Worm (Caenorhabditis elegans) whole organism, young adult: ENCODE results near the gene nspc-18.

Experiments
- B0019.2 ChIP-seq: fragments of 200-800 bp; sonication (Bioruptor generic); conservative IDR thresholded peaks from 2 replicates; pipeline ENCODE4 v1.3.6; 2022; ENCODE audit warnings: missing genetic modification reagents, missing genetic modification characterization, missing compliant biosample characterization
- B0035.1 ChIP-seq: sonication (generic microtip); optimal IDR thresholded peaks from 2 replicates; lab custom pipeline; 2016; ENCODE audit warnings: missing genetic modification characterization, mild to moderate bottlenecking, missing compliant biosample characterization, missing genotype, missing genetic modification reagents
- C06A6.2 ChIP-seq: fragments of 200-800 bp; sonication (Bioruptor generic); conservative IDR thresholded peaks from 2 replicates; pipeline ENCODE4 v1.3.6; 2022; ENCODE audit warnings: missing genetic modification characterization, missing compliant biosample characterization
- F10E7.11 ChIP-seq: sonication (generic microtip); optimal IDR thresholded peaks from 2 replicates; lab custom pipeline; 2017; ENCODE audit warnings: mild to moderate bottlenecking, missing genetic modification characterization, moderate library complexity, missing compliant biosample characterization
- F39B2.1 ChIP-seq: fragments of 200-800 bp; sonication (Bioruptor generic); IDR thresholded peaks from 2 replicates; pipeline ENCODE4 v1.3.6; 2022; ENCODE audit warnings: missing genetic modification reagents, missing genetic modification characterization, missing compliant biosample characterization
- F55B11.4 ChIP-seq: sonication (generic microtip); optimal IDR thresholded peaks from 2 replicates; lab custom pipeline; 2016; ENCODE audit warnings: missing compliant biosample characterization, missing genetic modification characterization, borderline replicate concordance; ENCODE audit not compliant: insufficient read depth
- F57A8.1 ChIP-seq: fragments of 200-800 bp; sonication (Bioruptor generic); optimal IDR thresholded peaks from 2 replicates; lab custom pipeline; 2018; ENCODE audit warnings: mild to moderate bottlenecking, missing genetic modification characterization, moderate library complexity, missing compliant biosample characterization
- F57C9.4 ChIP-seq: sonication (generic microtip); optimal IDR thresholded peaks from 2 replicates; lab custom pipeline; 2017; ENCODE audit warnings: mild to moderate bottlenecking, missing genetic modification characterization, missing compliant biosample characterization
- K11D2.4 ChIP-seq: fragments of 200-800 bp; sonication (Bioruptor generic); IDR thresholded peaks from 2 replicates; pipeline ENCODE4 v1.3.6; 2022; ENCODE audit warnings: missing genetic modification reagents, missing genetic modification characterization, missing compliant biosample characterization
- K12H6.12 ChIP-seq: fragments of 200-800 bp; sonication (Bioruptor generic); optimal IDR thresholded peaks from 2 replicates; lab custom pipeline; 2018; ENCODE audit warnings: mild to moderate bottlenecking, missing genetic modification characterization, missing compliant biosample characterization
- ama-1 ChIP-seq, 3 experiments: fragments of 150-350 bp in 1 of 3; sonication (generic microtip) in 2 of 3; optimal IDR thresholded peaks; 2 replicates each; lab custom pipeline; 2014 to 2018; ENCODE audit warnings: missing biosample characterization in 2 of 3, missing genetic modification characterization in 2 of 3, missing genetic modification reagents in 2 of 3
- atf-7 ChIP-seq: sonication (generic microtip); optimal IDR thresholded peaks from 2 replicates; lab custom pipeline; 2017; ENCODE audit warnings: mild to moderate bottlenecking, missing genetic modification characterization, missing compliant biosample characterization
- ccch-3 ChIP-seq: fragments of 200-800 bp; sonication (Bioruptor generic); optimal IDR thresholded peaks from 2 replicates; lab custom pipeline; 2018; ENCODE audit warnings: mild to moderate bottlenecking, missing genetic modification characterization, missing compliant biosample characterization
- cebp-1 ChIP-seq, 2 experiments: fragments of 200-800 bp in 1 of 2; sonication (Bioruptor generic) in 1 of 2; sonication (generic microtip) in 1 of 2; IDR thresholded peaks in 1 of 2; optimal IDR thresholded peaks in 1 of 2; 2 replicates each; pipeline versions ENCODE4 v1.3.6 to Lab custom; 2017 to 2022; ENCODE audit warnings: missing compliant biosample characterization in 2 of 2, missing genetic modification characterization in 2 of 2, mild to moderate bottlenecking in 1 of 2, missing genetic modification reagents in 1 of 2, moderate library complexity in 1 of 2
- ceh-27 ChIP-seq: fragments of 200-800 bp; sonication (Bioruptor generic); optimal IDR thresholded peaks from 2 replicates; lab custom pipeline; 2018; ENCODE audit warnings: mild to moderate bottlenecking, missing genetic modification characterization, moderate library complexity, missing compliant biosample characterization
- ceh-40 ChIP-seq: fragments of 200-800 bp; sonication (Bioruptor generic); IDR thresholded peaks from 2 replicates; pipeline ENCODE4 v1.3.6; 2022; ENCODE audit warnings: missing genetic modification characterization, missing compliant biosample characterization
- ceh-79 ChIP-seq: sonication (generic microtip); optimal IDR thresholded peaks from 2 replicates; lab custom pipeline; 2017; ENCODE audit warnings: mild to moderate bottlenecking, missing genetic modification characterization, missing compliant biosample characterization
- chd-7 ChIP-seq: sonication (generic microtip); optimal IDR thresholded peaks from 2 replicates; lab custom pipeline; 2016; ENCODE audit warnings: mild to moderate bottlenecking, missing genetic modification characterization, moderate library complexity, missing compliant biosample characterization
- die-1 ChIP-seq: sonication (generic microtip); optimal IDR thresholded peaks from 2 replicates; lab custom pipeline; 2016; ENCODE audit warnings: missing genotype, mild to moderate bottlenecking, missing genetic modification characterization, missing compliant biosample characterization
- egl-18 ChIP-seq: fragments of 200-800 bp; sonication (Bioruptor generic); IDR thresholded peaks from 2 replicates; pipeline ENCODE4 v1.3.6; 2022; ENCODE audit warnings: missing genetic modification reagents, missing genetic modification characterization, missing compliant biosample characterization
- ekl-4 ChIP-seq: fragments of 200-800 bp; sonication (Bioruptor generic); IDR thresholded peaks from 2 replicates; pipeline ENCODE4 v1.3.6; 2022; ENCODE audit warnings: missing genetic modification reagents, missing genetic modification characterization, missing compliant biosample characterization
- him-1 ChIP-seq: sonication (generic microtip); optimal IDR thresholded peaks from 2 replicates; lab custom pipeline; 2016; ENCODE audit warnings: missing genotype, missing genetic modification reagents, missing genetic modification characterization, missing compliant biosample characterization
- hlh-12 ChIP-seq: sonication (generic microtip); optimal IDR thresholded peaks from 2 replicates; lab custom pipeline; 2016; ENCODE audit warnings: missing genetic modification characterization, missing compliant biosample characterization
- let-526 ChIP-seq: fragments of 200-800 bp; sonication (Bioruptor generic); IDR thresholded peaks from 2 replicates; pipeline ENCODE4 v1.3.6; 2022; ENCODE audit warnings: missing genetic modification reagents, missing genetic modification characterization, missing compliant biosample characterization
- lin-26 ChIP-seq: fragments of 200-800 bp; sonication (Bioruptor generic); IDR thresholded peaks from 2 replicates; pipeline ENCODE4 v1.3.6; 2022; ENCODE audit warnings: missing genetic modification reagents, missing genetic modification characterization, missing compliant biosample characterization
- lin-35 ChIP-seq, 3 experiments: fragments of 150-350 bp in 2 of 3; sonication (generic microtip) in 1 of 3; optimal IDR thresholded peaks; 2 replicates each; lab custom pipeline; 2014 to 2018; ENCODE audit warnings: missing biosample characterization in 3 of 3, missing genetic modification characterization in 3 of 3, missing genetic modification reagents in 3 of 3
- lin-40 ChIP-seq: sonication (generic microtip); optimal IDR thresholded peaks from 2 replicates; lab custom pipeline; 2016; ENCODE audit warnings: missing genetic modification characterization, mild to moderate bottlenecking, missing compliant biosample characterization, missing genotype, missing genetic modification reagents
- lin-54 ChIP-seq: fragments of 200-800 bp; sonication (Bioruptor generic); optimal IDR thresholded peaks from 2 replicates; lab custom pipeline; 2018; ENCODE audit warnings: mild to moderate bottlenecking, missing genetic modification characterization, missing compliant biosample characterization
- madf-10 ChIP-seq: sonication (generic microtip); optimal IDR thresholded peaks from 2 replicates; lab custom pipeline; 2016; ENCODE audit warnings: mild to moderate bottlenecking, missing genetic modification characterization, missing compliant biosample characterization
- mcd-1 ChIP-seq: fragments of 200-800 bp; sonication (Bioruptor generic); IDR thresholded peaks from 2 replicates; pipeline ENCODE4 v1.3.6; 2022; ENCODE audit warnings: missing genetic modification reagents, missing genetic modification characterization, missing compliant biosample characterization
- mes-4 ChIP-seq: sonication (generic microtip); optimal IDR thresholded peaks from 2 replicates; lab custom pipeline; 2016; ENCODE audit warnings: missing genotype, missing genetic modification characterization, missing compliant biosample characterization
- nfyb-1 ChIP-seq: fragments of 200-800 bp; sonication (Bioruptor generic); IDR thresholded peaks from 2 replicates; pipeline ENCODE4 v1.3.6; 2022; ENCODE audit warnings: missing genetic modification reagents, missing genetic modification characterization, missing compliant biosample characterization
- nhr-80 ChIP-seq: sonication (generic microtip); optimal IDR thresholded peaks from 2 replicates; lab custom pipeline; 2016; ENCODE audit warnings: missing genetic modification characterization, missing compliant biosample characterization
- pbrm-1 ChIP-seq: fragments of 200-800 bp; sonication (Bioruptor generic); IDR thresholded peaks from 2 replicates; pipeline ENCODE4 v1.3.6; 2022; ENCODE audit warnings: missing genetic modification reagents, missing genetic modification characterization, missing compliant biosample characterization
- snpc-1.3 ChIP-seq: sonication (generic microtip); optimal IDR thresholded peaks from 2 replicates; lab custom pipeline; 2017; ENCODE audit warnings: missing genetic modification characterization, mild to moderate bottlenecking, missing compliant biosample characterization, antibody characterized with exemption, moderate library complexity, missing genotype, missing genetic modification reagents; ENCODE audit not compliant: insufficient read depth
- snpc-3.4 ChIP-seq: sonication (generic microtip); optimal IDR thresholded peaks from 2 replicates; lab custom pipeline; 2017; ENCODE audit warnings: missing genetic modification characterization, mild to moderate bottlenecking, missing compliant biosample characterization, antibody characterized with exemption, moderate library complexity, missing genotype, missing genetic modification reagents
- snpc-4 ChIP-seq, 5 experiments: fragments of 150-350 bp in 1 of 5; sonication (generic microtip) in 4 of 5; optimal IDR thresholded peaks; 2 replicates each; lab custom pipeline; 2014 to 2018; ENCODE audit warnings: missing genetic modification characterization in 5 of 5, missing biosample characterization in 3 of 5, antibody characterized with exemption in 2 of 5, mild to moderate bottlenecking in 2 of 5, missing compliant biosample characterization in 2 of 5, missing genotype in 2 of 5, moderate library complexity in 2 of 5, missing genetic modification reagents in 1 of 5
- somi-1 ChIP-seq: fragments of 200-800 bp; sonication (Bioruptor generic); optimal IDR thresholded peaks from 2 replicates; lab custom pipeline; 2018; ENCODE audit warnings: mild to moderate bottlenecking, missing genetic modification characterization, missing compliant biosample characterization
- tbx-9 ChIP-seq: sonication (generic microtip); optimal IDR thresholded peaks from 2 replicates; lab custom pipeline; 2016; ENCODE audit warnings: borderline replicate concordance, missing genetic modification characterization, inconsistent platforms, missing compliant biosample characterization
- zfh-2 ChIP-seq: fragments of 200-800 bp; sonication (Bioruptor generic); conservative IDR thresholded peaks from 2 replicates; pipeline ENCODE4 v1.3.6; 2022; ENCODE audit warnings: missing genetic modification reagents, missing genetic modification characterization, missing compliant biosample characterization
- ztf-26 ChIP-seq: sonication (generic microtip); optimal IDR thresholded peaks from 2 replicates; lab custom pipeline; 2017; ENCODE audit warnings: missing genetic modification characterization, missing compliant biosample characterization
- ztf-6 ChIP-seq: fragments of 200-800 bp; sonication (Bioruptor generic); IDR thresholded peaks from 2 replicates; pipeline ENCODE4 v1.3.6; 2022; ENCODE audit warnings: missing genetic modification reagents, missing genetic modification characterization, missing compliant biosample characterization

nspc-18 gene

DNA sequence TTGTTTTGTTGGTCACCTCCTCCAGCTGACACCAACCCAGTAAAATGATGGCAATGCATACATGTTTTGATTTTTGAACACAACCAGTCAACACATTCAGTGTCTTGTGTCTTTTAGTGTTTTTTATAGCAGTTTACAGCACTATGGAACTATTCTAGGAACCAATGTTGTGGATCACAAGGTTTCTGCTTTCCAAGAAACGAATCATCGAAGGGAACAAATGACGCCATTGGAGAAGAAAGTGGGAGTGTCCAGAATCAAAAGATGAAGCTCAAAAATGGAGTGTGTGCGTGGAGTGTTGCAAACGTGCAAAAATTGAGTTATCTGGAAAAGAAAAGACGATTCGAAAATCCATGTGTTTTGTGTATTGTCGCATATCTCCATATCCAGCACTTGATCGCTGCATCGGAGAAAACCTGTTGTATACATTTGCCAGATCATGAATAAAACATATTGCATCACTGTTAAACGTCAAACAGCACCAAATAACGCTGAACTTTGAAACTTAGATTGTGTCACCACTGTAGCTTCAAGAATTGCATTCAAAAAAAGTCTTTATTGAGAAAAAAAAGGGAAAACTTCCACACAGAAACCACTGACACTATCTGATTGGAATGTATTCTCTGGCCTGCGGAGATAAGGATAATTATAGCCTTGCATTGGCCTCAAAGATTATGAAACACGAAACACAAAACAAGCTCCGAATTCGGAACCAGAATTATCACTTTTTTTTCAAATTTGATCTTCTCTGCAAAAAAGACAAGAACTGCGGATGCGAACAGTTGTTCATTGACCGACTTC lies 35.0 kb upstream of the nspc-18 start:
- TF ChIP-seq ccch-3 = no peak
- TF ChIP-seq madf-10 (tag; lab: Kevin White, UChicago) = peak; percentile 1
- TF ChIP-seq snpc-3.4 (tag; lab: Kevin White, UChicago) = no peak
- no peak for TF ChIP-seq die-1 (tag; lab: Kevin White, UChicago)
- TF ChIP-seq mes-4 (tag; lab: Kevin White, UChicago) = no peak
- peak; percentile 30; the same call in 1 of the 2 replicates for TF ChIP-seq pbrm-1 (GFP tag; lab: Robert Waterston, UW)
- no peak for TF ChIP-seq B0035.1 (tag; lab: Kevin White, UChicago)
- no peak for TF ChIP-seq hlh-12 (tag; lab: Kevin White, UChicago)
- TF ChIP-seq atf-7 (tag; lab: Kevin White, UChicago) = peak; percentile 90
- TF ChIP-seq F10E7.11 (tag; lab: Kevin White, UChicago) = no peak
- TF ChIP-seq ceh-27 (GFP tag; lab: Kevin White, UChicago) = peak; percentile 10
- TF ChIP-seq ztf-6 (GFP tag; lab: Robert Waterston, UW) = no peak
- peak; percentile 21 for TF ChIP-seq K12H6.12
- peak; percentile 8; the same call in 1 of the 2 replicates for TF ChIP-seq mcd-1 (GFP tag; lab: Robert Waterston, UW)
- TF ChIP-seq nhr-80 = peak; percentile 33
- no peak for TF ChIP-seq tbx-9
- no peak for TF ChIP-seq snpc-1.3 (tag; lab: Kevin White, UChicago)
- peak; percentile 58 for TF ChIP-seq lin-40 (tag; lab: Kevin White, UChicago)
- TF ChIP-seq ceh-40 (GFP tag; lab: Robert Waterston, UW) = no peak
- no peak for TF ChIP-seq B0019.2 (GFP tag; lab: Robert Waterston, UW)
- TF ChIP-seq F57C9.4 (tag; lab: Kevin White, UChicago) = no peak
- no peak for TF ChIP-seq lin-54 (GFP tag; lab: Kevin White, UChicago)
- TF ChIP-seq F57A8.1 (GFP tag; lab: Kevin White, UChicago) = no peak
- TF ChIP-seq let-526 (GFP tag; lab: Robert Waterston, UW) = no peak
- 0 out of 2 replicates have a peak, but pooled peaks have one; percentile 10 for TF ChIP-seq egl-18 (GFP tag; lab: Robert Waterston, UW)
- no peak for TF ChIP-seq ceh-79 (tag; lab: Kevin White, UChicago)
- peak; percentile 25 for TF ChIP-seq somi-1 (GFP tag; lab: Kevin White, UChicago)
- no peak for TF ChIP-seq him-1 (tag; lab: Kevin White, UChicago)
- 0 out of 2 replicates have a peak, but pooled peaks have one; percentile 9 for TF ChIP-seq cebp-1 (GFP tag; IDR thresholded peaks at IDR 0.05; lab: Robert Waterston, UW)
- TF ChIP-seq cebp-1 (tag; optimal IDR thresholded peaks at IDR 0.05; lab: Kevin White, UChicago) = no peak
- 0 out of 2 replicates have a peak, but pooled peaks have one; percentile 36 for TF ChIP-seq K11D2.4
- TF ChIP-seq ekl-4 (GFP tag; lab: Robert Waterston, UW) = peak; percentile 48; the same call in 1 of the 2 replicates
- peak; percentile 58 for TF ChIP-seq chd-7 (tag; lab: Kevin White, UChicago)
- TF ChIP-seq ama-1 (optimal IDR thresholded peaks at IDR 0.05; lab: Kevin White, UChicago) = no peak
- TF ChIP-seq ama-1 (GFP tag; optimal IDR thresholded peaks at IDR 0.05; lab: Kevin White, UChicago) = no peak
- peak in 1 of 3 experiments; percentile 63 for TF ChIP-seq lin-35 (GFP tag; optimal IDR thresholded peaks at IDR 0.05; lab: Kevin White, UChicago)

DNA sequence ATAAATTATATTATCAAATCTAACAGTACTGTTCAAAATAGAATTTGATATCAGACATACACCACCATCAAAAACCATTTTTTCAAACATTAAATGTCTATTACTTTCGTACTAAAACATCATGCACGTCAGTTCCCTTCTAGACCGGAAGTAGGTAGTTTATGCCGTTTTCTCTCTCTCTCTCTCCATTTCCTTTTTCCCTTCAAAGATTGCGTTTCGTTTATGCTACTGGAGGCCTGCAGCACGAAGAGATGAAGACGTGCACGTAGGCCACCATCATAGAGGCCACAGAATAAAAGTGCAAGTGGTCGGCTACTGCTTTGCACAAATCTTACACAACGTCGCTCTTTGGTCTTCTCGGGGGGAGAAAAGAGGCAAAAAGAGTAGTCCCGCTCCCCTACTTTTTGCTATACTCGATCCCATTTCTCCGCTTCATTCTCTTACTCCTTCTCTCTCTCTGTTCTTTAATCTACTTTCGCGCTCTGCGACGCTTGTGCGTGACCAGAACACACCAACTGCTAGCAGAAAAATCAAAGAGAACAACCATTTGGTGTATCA lies 34.0 kb upstream of the nspc-18 start:
- TF ChIP-seq cebp-1 (GFP tag; IDR thresholded peaks at IDR 0.05; lab: Robert Waterston, UW) (no peak), cebp-1 (tag; optimal IDR thresholded peaks at IDR 0.05; lab: Kevin White, UChicago) (peak; percentile 65), atf-7 (tag; lab: Kevin White, UChicago) (peak; percentile 27), ztf-26 (tag; lab: Kevin White, UChicago) (no peak), ekl-4 (GFP tag; lab: Robert Waterston, UW) (peak; percentile 14; the same call in 1 of the 2 replicates), zfh-2 (GFP tag; lab: Robert Waterston, UW) (peak; percentile 78), snpc-4 (GFP tag; optimal IDR thresholded peaks at IDR 0.05; lab: Kevin White, UChicago) (no peak), snpc-4 (tag; optimal IDR thresholded peaks at IDR 0.05; lab: Kevin White, UChicago) (peak in 1 of 4 experiments; percentile 12), F55B11.4 (no peak), C06A6.2 (GFP tag; lab: Robert Waterston, UW) (peak; percentile 43; the same call in 1 of the 2 replicates), K12H6.12 (peak; percentile 68), lin-26 (peak; percentile 14; the same call in 1 of the 2 replicates), somi-1 (GFP tag; lab: Kevin White, UChicago) (peak; percentile 65), F39B2.1 (GFP tag; lab: Robert Waterston, UW) (no peak), pbrm-1 (GFP tag; lab: Robert Waterston, UW) (peak; percentile 23; the same call in 1 of the 2 replicates), nfyb-1 (GFP tag; lab: Robert Waterston, UW) (no peak)
